Worm (Caenorhabditis elegans) whole organism, L3 larva: ENCODE results near the gene dmsr-15.
A peak's percentile ranks its signal among the peaks of the same experiment; 100 is the strongest.

Experiments
- R02D3.7 ChIP-seq: fragments of 150-350 bp; optimal IDR thresholded peaks from 2 replicates; lab custom pipeline; 2014; ENCODE audit warnings: missing biosample characterization, missing genetic modification characterization
- ZK546.5 ChIP-seq: sonication (generic microtip); optimal IDR thresholded peaks from 2 replicates; lab custom pipeline; 2017; ENCODE audit warnings: missing biosample characterization, missing genetic modification characterization
- aly-2 ChIP-seq: fragments of 150-350 bp; optimal IDR thresholded peaks from 2 replicates; lab custom pipeline; 2014; ENCODE audit warnings: missing biosample characterization, missing genetic modification characterization
- ama-1 ChIP-seq: fragments of 150-350 bp; optimal IDR thresholded peaks from 2 replicates; lab custom pipeline; 2018
- ceh-28 ChIP-seq: fragments of 150-350 bp; optimal IDR thresholded peaks from 2 replicates; lab custom pipeline; 2014; ENCODE audit warnings: missing biosample characterization, missing genetic modification reagents, missing genetic modification characterization
- ceh-82 ChIP-seq: fragments of 150-350 bp; optimal IDR thresholded peaks from 2 replicates; lab custom pipeline; 2014; ENCODE audit warnings: missing biosample characterization, missing genetic modification characterization
- ceh-9 ChIP-seq: sonication (generic microtip); optimal IDR thresholded peaks from 2 replicates; lab custom pipeline; 2018; ENCODE audit warnings: missing biosample characterization, missing genetic modification characterization
- egl-27 ChIP-seq: sonication (generic microtip); optimal IDR thresholded peaks from 4 replicates; lab custom pipeline; 2017; ENCODE audit warnings: missing biosample characterization, missing genetic modification reagents, missing genetic modification characterization
- elt-1 ChIP-seq: fragments of 150-350 bp; optimal IDR thresholded peaks from 2 replicates; lab custom pipeline; 2014; ENCODE audit warnings: missing biosample characterization, missing genetic modification characterization
- eor-1 ChIP-seq, 2 experiments: fragments of 150-350 bp; optimal IDR thresholded peaks; 2 replicates each; lab custom pipeline; 2014 to 2018; ENCODE audit warnings: missing biosample characterization in 2 of 2, missing genetic modification characterization in 2 of 2
- fkh-10 ChIP-seq: sonication (generic microtip); optimal IDR thresholded peaks from 2 replicates; lab custom pipeline; 2017; ENCODE audit warnings: missing biosample characterization, missing genetic modification reagents, missing genetic modification characterization
- fos-1 ChIP-seq: fragments of 150-350 bp; optimal IDR thresholded peaks from 2 replicates; lab custom pipeline; 2014; ENCODE audit warnings: missing biosample characterization, missing genetic modification characterization
- hmg-11 ChIP-seq: sonication (generic microtip); optimal IDR thresholded peaks from 2 replicates; lab custom pipeline; 2016; ENCODE audit warnings: missing genetic modification characterization, missing compliant biosample characterization
- jun-1 ChIP-seq: fragments of 150-350 bp; optimal IDR thresholded peaks from 2 replicates; lab custom pipeline; 2014; ENCODE audit warnings: missing biosample characterization, missing genetic modification reagents, missing genetic modification characterization
- lin-39 ChIP-seq: fragments of 150-350 bp; optimal IDR thresholded peaks from 2 replicates; lab custom pipeline; 2018; ENCODE audit warnings: missing biosample characterization, missing genetic modification reagents, missing genetic modification characterization
- mdl-1 ChIP-seq: fragments of 150-350 bp; optimal IDR thresholded peaks from 2 replicates; lab custom pipeline; 2014; ENCODE audit warnings: missing biosample characterization, missing genetic modification characterization
- mml-1 ChIP-seq: fragments of 150-350 bp; sonication (generic microtip); optimal IDR thresholded peaks from 3 replicates; lab custom pipeline; 2014; ENCODE audit warnings: missing biosample characterization, missing genetic modification characterization
- nhr-11 ChIP-seq: fragments of 150-350 bp; optimal IDR thresholded peaks from 2 replicates; lab custom pipeline; 2014; ENCODE audit warnings: missing biosample characterization, missing genetic modification characterization
- nhr-12 ChIP-seq: fragments of 150-350 bp; optimal IDR thresholded peaks from 2 replicates; lab custom pipeline; 2014; ENCODE audit warnings: missing biosample characterization, missing genetic modification characterization
- nhr-237 ChIP-seq: fragments of 150-350 bp; optimal IDR thresholded peaks from 2 replicates; lab custom pipeline; 2014; ENCODE audit warnings: missing biosample characterization, missing genetic modification characterization
- nhr-25 ChIP-seq: sonication (generic microtip); optimal IDR thresholded peaks from 2 replicates; lab custom pipeline; 2017; ENCODE audit warnings: missing biosample characterization, missing genetic modification characterization
- nhr-28 ChIP-seq: fragments of 150-350 bp; optimal IDR thresholded peaks from 2 replicates; lab custom pipeline; 2014; ENCODE audit warnings: missing biosample characterization, missing genetic modification characterization
- nhr-43 ChIP-seq: sonication (generic microtip); optimal IDR thresholded peaks from 2 replicates; lab custom pipeline; 2016; ENCODE audit warnings: mild to moderate bottlenecking, missing genetic modification characterization, missing compliant biosample characterization; ENCODE audit not compliant: poor library complexity, severe bottlenecking
- nhr-76 ChIP-seq: fragments of 150-350 bp; sonication (generic microtip); optimal IDR thresholded peaks from 5 replicates; lab custom pipeline; 2014; ENCODE audit warnings: missing biosample characterization, missing genetic modification characterization
- pha-4 ChIP-seq: fragments of 150-350 bp; optimal IDR thresholded peaks from 2 replicates; lab custom pipeline; 2014; ENCODE audit warnings: missing biosample characterization, missing genetic modification reagents, missing genetic modification characterization
- sea-2 ChIP-seq: fragments of 150-350 bp; sonication (generic microtip); optimal IDR thresholded peaks from 4 replicates; lab custom pipeline; 2014; ENCODE audit warnings: missing biosample characterization, missing genetic modification reagents, missing genetic modification characterization
- skn-1 ChIP-seq: fragments of 150-350 bp; optimal IDR thresholded peaks from 2 replicates; lab custom pipeline; 2014; ENCODE audit warnings: missing biosample characterization, missing genetic modification characterization
- snpc-4 ChIP-seq: fragments of 150-350 bp; optimal IDR thresholded peaks from 2 replicates; lab custom pipeline; 2014; ENCODE audit warnings: missing biosample characterization, missing genetic modification characterization
- tbx-2 ChIP-seq: sonication (generic microtip); optimal IDR thresholded peaks from 2 replicates; lab custom pipeline; 2016; ENCODE audit warnings: mild to moderate bottlenecking, missing genetic modification characterization, missing compliant biosample characterization
- unc-62 ChIP-seq: fragments of 150-350 bp; sonication (generic microtip); optimal IDR thresholded peaks from 4 replicates; lab custom pipeline; 2014; ENCODE audit warnings: missing biosample characterization, missing genetic modification reagents, missing genetic modification characterization
- ztf-4 ChIP-seq: fragments of 150-350 bp; optimal IDR thresholded peaks from 2 replicates; lab custom pipeline; 2014; ENCODE audit warnings: missing biosample characterization, missing genetic modification characterization

Gene dmsr-15

ce11 chrV:6828786-6829185, at the start of gene dmsr-15:
Gene dmsr-15, minus strand, starts transcription at chrV:6828886.
- TF ChIP-seq ceh-28 (tag; lab: Kevin White, UChicago), result no peak
- TF ChIP-seq snpc-4 (tag; lab: Kevin White, UChicago), result no peak
- no peak for TF ChIP-seq egl-27 (tag; lab: Kevin White, UChicago)
- no peak for TF ChIP-seq sea-2 (GFP tag; lab: Kevin White, UChicago)
- TF ChIP-seq tbx-2, result no peak
- no peak for TF ChIP-seq nhr-12 (tag; lab: Kevin White, UChicago)
- no peak for TF ChIP-seq fos-1 (tag; lab: Kevin White, UChicago)
- no peak for TF ChIP-seq hmg-11 (tag; lab: Kevin White, UChicago)
- no peak for TF ChIP-seq pha-4 (tag; lab: Kevin White, UChicago)
- no peak for TF ChIP-seq eor-1 (tag; optimal IDR thresholded peaks at IDR 0.05; lab: Kevin White, UChicago)
- TF ChIP-seq jun-1 (tag; lab: Kevin White, UChicago), result no peak
- no peak for TF ChIP-seq fkh-10 (GFP tag; lab: Kevin White, UChicago)
- TF ChIP-seq nhr-28 (tag; lab: Kevin White, UChicago), result no peak
- no peak for TF ChIP-seq aly-2

- TF ChIP-seq elt-1 (tag; lab: Kevin White, UChicago) (peak; percentile 55), lin-39 (tag; lab: Kevin White, UChicago) (peak; percentile 10), R02D3.7 (tag; lab: Kevin White, UChicago) (no peak), nhr-25 (peak; percentile 67), ceh-28 (tag; lab: Kevin White, UChicago) (peak; percentile 39), nhr-76 (no peak), unc-62 (GFP tag; lab: Kevin White, UChicago) (peak; percentile 21), egl-27 (tag; lab: Kevin White, UChicago) (peak; percentile 1), mdl-1 (tag; lab: Kevin White, UChicago) (no peak), hmg-11 (tag; lab: Kevin White, UChicago) (peak; percentile 25), ztf-4 (tag; lab: Kevin White, UChicago) (no peak), pha-4 (tag; lab: Kevin White, UChicago) (peak; percentile 86), nhr-43 (no peak)
These were observed 48.3 kb upstream of the dmsr-15 start for ce11 chrV:6876763-6877515.

- TF ChIP-seq nhr-237 (no peak), mml-1 (tag; lab: Kevin White, UChicago) (no peak), hmg-11 (tag; lab: Kevin White, UChicago) (peak; percentile 7)
These were observed 47.1 kb upstream of the dmsr-15 start for ce11 chrV:6875795-6876194.

- TF ChIP-seq nhr-237 (no peak), skn-1 (tag; lab: Kevin White, UChicago) (no peak), pha-4 (tag; lab: Kevin White, UChicago) (peak; percentile 35)
These were observed 46.0 kb upstream of the dmsr-15 start for ce11 chrV:6874735-6875134.

- no peak for TF ChIP-seq fos-1 (tag; lab: Kevin White, UChicago)
- no peak for TF ChIP-seq nhr-12 (tag; lab: Kevin White, UChicago)
These were observed 41.3 kb upstream of the dmsr-15 start, which contains the start of gene frpr-18 for ce11 chrV:6870004-6870403. Gene frpr-18, plus strand, starts transcription at chrV:6870304.

DNA sequence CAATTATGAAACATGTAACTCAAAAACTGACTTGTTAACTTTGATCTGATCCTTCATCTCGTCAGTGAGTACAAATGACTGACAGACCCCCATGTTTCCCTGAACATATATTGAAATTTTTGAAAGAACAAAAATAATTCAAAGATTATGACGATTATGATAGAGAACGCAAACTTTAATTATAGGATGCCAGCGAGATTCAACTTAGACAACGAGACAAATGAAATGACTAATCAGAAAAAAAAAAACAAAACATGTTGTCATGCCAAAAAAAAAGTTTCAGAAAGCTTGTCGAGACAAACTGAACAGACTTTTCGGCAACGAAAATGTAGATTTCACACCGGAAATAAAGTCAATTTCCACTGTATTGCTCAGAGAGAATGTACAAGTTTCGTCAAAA, 26.0 kb upstream of the dmsr-15 start, which contains the start of gene gpa-10:
gpa-10 (minus strand) TSS at position 101 of the 400 bp plus-strand sequence.
- TF ChIP-seq ceh-82 (tag; lab: Kevin White, UChicago) (no peak), ZK546.5 (tag; lab: Kevin White, UChicago) (no peak), ceh-9 (tag; lab: Kevin White, UChicago) (no peak), aly-2 (no peak), nhr-11 (tag; lab: Kevin White, UChicago) (no peak), ztf-4 (tag; lab: Kevin White, UChicago) (no peak), sea-2 (GFP tag; lab: Kevin White, UChicago) (no peak), ama-1 (no peak), tbx-2 (no peak), jun-1 (tag; lab: Kevin White, UChicago) (no peak)
